Worm (Caenorhabditis elegans): ENCODE data around the gene pgp-6.

Gene pgp-6

ce11 chrX:10877138-10877743 lies at the start of gene pgp-6:
TSS of gene pgp-6 (minus strand) at chrX:10877425.
- TF ChIP-seq pes-1 (GFP tag; IDR thresholded peaks at IDR 0.05), result no peak
- no peak for TF ChIP-seq tbx-37 (GFP tag; conservative IDR thresholded peaks at IDR 0.05)
- no peak for TF ChIP-seq B0310.2 (tag; optimal IDR thresholded peaks at IDR 0.05)
- TF ChIP-seq tbx-11 (GFP tag; IDR thresholded peaks at IDR 0.05), result no peak
- no peak for TF ChIP-seq F13C5.2 (tag; optimal IDR thresholded peaks at IDR 0.05)
- TF ChIP-seq scrt-1 (GFP tag; IDR thresholded peaks at IDR 0.05), result no peak
- no peak for TF ChIP-seq sea-1 (GFP tag; conservative IDR thresholded peaks at IDR 0.05)
- no peak for TF ChIP-seq hnd-1 (tag; optimal IDR thresholded peaks at IDR 0.05)
- no peak for TF ChIP-seq flt-1 (GFP tag; IDR thresholded peaks at IDR 0.05)
- no peak for TF ChIP-seq ceh-13 (GFP tag; optimal IDR thresholded peaks at IDR 0.05)

DNA sequence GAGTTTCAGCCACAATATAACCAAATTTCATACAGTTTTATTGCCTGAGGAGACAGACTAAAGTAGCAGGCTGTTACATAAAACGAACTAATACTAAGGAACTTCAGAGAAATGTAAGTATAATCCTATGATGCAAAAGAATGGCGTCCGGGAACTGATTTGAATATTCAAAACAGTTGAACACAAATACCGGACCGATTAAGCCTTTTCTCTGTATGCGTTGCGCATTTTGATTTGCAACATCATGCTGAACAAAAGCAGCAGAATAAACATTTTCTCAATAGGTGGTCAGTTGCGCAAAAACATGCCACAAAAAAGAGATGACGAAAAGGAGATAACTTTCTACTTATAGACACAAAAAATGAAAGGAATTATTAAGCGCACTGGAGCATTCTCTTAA lies 46.8 kb upstream of the pgp-6 start:
- TF ChIP-seq ceh-36 (tag; optimal IDR thresholded peaks at IDR 0.05), result no peak
- no peak for TF ChIP-seq aly-1 (tag; optimal IDR thresholded peaks at IDR 0.05)
- no peak for TF ChIP-seq ceh-13 (GFP tag; optimal IDR thresholded peaks at IDR 0.05)
- no peak for TF ChIP-seq tra-4 (tag; optimal IDR thresholded peaks at IDR 0.05)
- no peak for TF ChIP-seq sea-1 (GFP tag; conservative IDR thresholded peaks at IDR 0.05)
- TF ChIP-seq B0310.2 (tag; optimal IDR thresholded peaks at IDR 0.05), result no peak
- TF ChIP-seq F13C5.2 (tag; optimal IDR thresholded peaks at IDR 0.05), result no peak
- no peak for TF ChIP-seq ama-1 (optimal IDR thresholded peaks at IDR 0.05)
- no peak for TF ChIP-seq ets-7 (tag; optimal IDR thresholded peaks at IDR 0.05)
- TF ChIP-seq flt-1 (GFP tag; IDR thresholded peaks at IDR 0.05), result no peak

DNA sequence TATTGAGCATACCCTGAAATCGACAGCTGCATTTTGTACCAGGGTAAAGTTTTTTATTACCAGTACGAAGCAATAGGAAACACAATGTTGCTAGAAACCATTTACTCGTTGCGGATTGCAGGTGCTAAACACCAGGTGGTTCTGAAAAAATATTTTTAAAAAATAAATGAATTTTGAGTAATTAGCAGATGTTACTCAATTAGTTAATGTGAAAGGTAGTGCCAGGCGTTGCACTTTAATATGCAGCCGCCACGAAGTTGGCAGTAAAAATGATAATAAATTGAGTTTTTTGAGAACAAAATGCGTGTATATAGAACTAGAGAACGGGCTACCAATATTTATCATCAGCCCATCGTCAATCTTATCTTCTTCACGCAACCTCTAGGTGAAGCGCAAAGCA lies 42.4 kb upstream of the pgp-6 start, which contains the start of gene nstp-9:
nstp-9 (minus strand) TSS at position 101 of the 400 bp plus-strand sequence.
- no peak for TF ChIP-seq ama-1 (optimal IDR thresholded peaks at IDR 0.05)
- no peak for TF ChIP-seq ets-7 (tag; optimal IDR thresholded peaks at IDR 0.05)
- TF ChIP-seq hmbx-1 (tag; optimal IDR thresholded peaks at IDR 0.05), result no peak
- TF ChIP-seq tbx-37 (GFP tag; conservative IDR thresholded peaks at IDR 0.05), result no peak
- TF ChIP-seq ceh-36 (tag; optimal IDR thresholded peaks at IDR 0.05), result no peak
- TF ChIP-seq tra-4 (tag; optimal IDR thresholded peaks at IDR 0.05), result no peak

DNA sequence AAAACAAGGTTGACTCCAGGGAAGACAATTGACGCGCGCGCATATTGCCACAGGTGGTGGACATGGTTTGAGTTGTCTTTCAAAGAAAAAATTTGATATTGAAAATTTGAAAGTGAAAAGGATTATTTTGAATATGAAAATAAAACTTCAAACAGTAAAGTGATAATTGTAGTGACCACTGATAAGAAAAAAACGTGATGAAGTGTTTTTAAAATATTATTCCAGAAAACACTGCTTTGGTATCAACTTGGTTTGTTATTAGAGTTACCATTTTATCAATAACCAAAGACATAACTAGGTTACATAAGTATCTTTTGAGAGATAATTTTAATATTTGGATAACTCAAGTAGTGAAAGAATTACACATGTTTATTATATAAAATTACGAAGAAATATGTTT lies 39.0 kb upstream of the pgp-6 start:
- TF ChIP-seq ets-7 (tag; optimal IDR thresholded peaks at IDR 0.05), result no peak
- TF ChIP-seq flt-1 (GFP tag; IDR thresholded peaks at IDR 0.05), result no peak
- TF ChIP-seq F13C5.2 (tag; optimal IDR thresholded peaks at IDR 0.05), result no peak
- no peak for TF ChIP-seq tra-4 (tag; optimal IDR thresholded peaks at IDR 0.05)
- no peak for TF ChIP-seq ceh-13 (GFP tag; optimal IDR thresholded peaks at IDR 0.05)
- no peak for TF ChIP-seq tbx-11 (GFP tag; IDR thresholded peaks at IDR 0.05)
- TF ChIP-seq hmbx-1 (tag; optimal IDR thresholded peaks at IDR 0.05), result no peak
- TF ChIP-seq pes-1 (GFP tag; IDR thresholded peaks at IDR 0.05), result no peak

ce11 chrX:10914421-10915277 lies 37.4 kb upstream of the pgp-6 start:
- no peak for TF ChIP-seq hmg-4 (GFP tag; optimal IDR thresholded peaks at IDR 0.05)
- no peak for TF ChIP-seq pes-1 (GFP tag; IDR thresholded peaks at IDR 0.05)
- no peak for TF ChIP-seq aly-1 (tag; optimal IDR thresholded peaks at IDR 0.05)
- no peak for TF ChIP-seq tbx-11 (GFP tag; IDR thresholded peaks at IDR 0.05)
- no peak for TF ChIP-seq ceh-13 (GFP tag; optimal IDR thresholded peaks at IDR 0.05)
- TF ChIP-seq F13C5.2 (tag; optimal IDR thresholded peaks at IDR 0.05), result no peak
- TF ChIP-seq ama-1 (optimal IDR thresholded peaks at IDR 0.05), result no peak
- TF ChIP-seq hnd-1 (tag; optimal IDR thresholded peaks at IDR 0.05), result no peak
- no peak for TF ChIP-seq ets-7 (tag; optimal IDR thresholded peaks at IDR 0.05)
- no peak for TF ChIP-seq scrt-1 (GFP tag; IDR thresholded peaks at IDR 0.05)
- no peak for TF ChIP-seq tra-4 (tag; optimal IDR thresholded peaks at IDR 0.05)
- TF ChIP-seq sea-1 (GFP tag; conservative IDR thresholded peaks at IDR 0.05), result no peak
- no peak for TF ChIP-seq hmbx-1 (tag; optimal IDR thresholded peaks at IDR 0.05)
- no peak for TF ChIP-seq tbx-37 (GFP tag; conservative IDR thresholded peaks at IDR 0.05)
- no peak for TF ChIP-seq ceh-36 (tag; optimal IDR thresholded peaks at IDR 0.05)
- TF ChIP-seq B0310.2 (tag; optimal IDR thresholded peaks at IDR 0.05), result no peak
- TF ChIP-seq flt-1 (GFP tag; IDR thresholded peaks at IDR 0.05), result no peak

ce11 chrX:10913981-10914380 lies 36.8 kb upstream of the pgp-6 start, which contains the start of gene F47B10.9:
TSS of gene F47B10.9 (minus strand) at chrX:10914081.
- TF ChIP-seq sea-1 (GFP tag; conservative IDR thresholded peaks at IDR 0.05) (no peak), ets-7 (tag; optimal IDR thresholded peaks at IDR 0.05) (no peak), F13C5.2 (tag; optimal IDR thresholded peaks at IDR 0.05) (no peak), scrt-1 (GFP tag; IDR thresholded peaks at IDR 0.05) (no peak), tbx-11 (GFP tag; IDR thresholded peaks at IDR 0.05) (no peak), tbx-37 (GFP tag; conservative IDR thresholded peaks at IDR 0.05) (no peak), B0310.2 (tag; optimal IDR thresholded peaks at IDR 0.05) (no peak), tra-4 (tag; optimal IDR thresholded peaks at IDR 0.05) (no peak), hmg-4 (GFP tag; optimal IDR thresholded peaks at IDR 0.05) (no peak), hmbx-1 (tag; optimal IDR thresholded peaks at IDR 0.05) (no peak), ceh-13 (GFP tag; optimal IDR thresholded peaks at IDR 0.05) (no peak)

- TF ChIP-seq hmbx-1 (tag; optimal IDR thresholded peaks at IDR 0.05) (no peak), flt-1 (GFP tag; IDR thresholded peaks at IDR 0.05) (no peak), tra-4 (tag; optimal IDR thresholded peaks at IDR 0.05) (no peak), tbx-11 (GFP tag; IDR thresholded peaks at IDR 0.05) (no peak), F13C5.2 (tag; optimal IDR thresholded peaks at IDR 0.05) (no peak)
Observed at ce11 chrX:10910716-10911115, 33.5 kb upstream of the pgp-6 start, which contains the start of gene F47B10.8. TSS of gene F47B10.8 (minus strand) at chrX:10910816.
